Worm (Caenorhabditis elegans) whole organism, young adult: ENCODE measurements around the gene M117.4.

Experiments used
- B0261.1 ChIP-seq: sonication (generic microtip); optimal IDR thresholded peaks from 2 replicates; lab custom pipeline; 2016; ENCODE audit warnings: mild to moderate bottlenecking, missing genetic modification characterization, moderate library complexity, missing compliant biosample characterization
- C06A6.2 ChIP-seq: fragments of 200-800 bp; sonication (Bioruptor generic); conservative IDR thresholded peaks from 2 replicates; pipeline ENCODE4 v1.3.6; 2022; ENCODE audit warnings: missing genetic modification characterization, missing compliant biosample characterization
- C17E4.6 ChIP-seq: fragments of 200-800 bp; sonication (Bioruptor generic); IDR thresholded peaks from 2 replicates; pipeline ENCODE4 v1.3.6; 2022; ENCODE audit warnings: missing genetic modification reagents, missing genetic modification characterization, missing compliant biosample characterization
- F22D6.2 ChIP-seq: sonication (generic microtip); optimal IDR thresholded peaks from 2 replicates; lab custom pipeline; 2016; ENCODE audit warnings: mild to moderate bottlenecking, missing genetic modification characterization, missing compliant biosample characterization
- F23B12.7 ChIP-seq: sonication (generic microtip); optimal IDR thresholded peaks from 2 replicates; lab custom pipeline; 2017; ENCODE audit warnings: missing genetic modification characterization, mild to moderate bottlenecking, missing compliant biosample characterization, antibody characterized with exemption, moderate library complexity; ENCODE audit not compliant: insufficient read depth
- F52B5.7 ChIP-seq: sonication (generic microtip); optimal IDR thresholded peaks from 2 replicates; lab custom pipeline; 2016; ENCODE audit warnings: mild to moderate bottlenecking, missing genetic modification characterization, missing compliant biosample characterization
- F57C9.4 ChIP-seq: sonication (generic microtip); optimal IDR thresholded peaks from 2 replicates; lab custom pipeline; 2017; ENCODE audit warnings: mild to moderate bottlenecking, missing genetic modification characterization, missing compliant biosample characterization
- K11D2.4 ChIP-seq: fragments of 200-800 bp; sonication (Bioruptor generic); IDR thresholded peaks from 2 replicates; pipeline ENCODE4 v1.3.6; 2022; ENCODE audit warnings: missing genetic modification reagents, missing genetic modification characterization, missing compliant biosample characterization
- T07F8.4 ChIP-seq: sonication (generic microtip); optimal IDR thresholded peaks from 2 replicates; lab custom pipeline; 2016; ENCODE audit warnings: mild to moderate bottlenecking, missing genetic modification characterization, moderate library complexity, missing compliant biosample characterization
- Y67H2A.10 ChIP-seq: fragments of 200-800 bp; sonication (Bioruptor generic); conservative IDR thresholded peaks from 2 replicates; pipeline ENCODE4 v1.3.6; 2022; ENCODE audit warnings: missing genetic modification reagents, missing genetic modification characterization, missing compliant biosample characterization
- Y79H2A.3 ChIP-seq: fragments of 200-800 bp; sonication (Bioruptor generic); conservative IDR thresholded peaks from 2 replicates; pipeline ENCODE4 v1.3.6; 2022; ENCODE audit warnings: missing genetic modification reagents, missing genetic modification characterization, missing compliant biosample characterization
- aptf-2 ChIP-seq: fragments of 200-800 bp; sonication (Bioruptor generic); conservative IDR thresholded peaks from 2 replicates; pipeline ENCODE4 v1.3.6; 2022; ENCODE audit warnings: missing genetic modification reagents, missing genetic modification characterization, missing compliant biosample characterization
- atf-7 ChIP-seq: sonication (generic microtip); optimal IDR thresholded peaks from 2 replicates; lab custom pipeline; 2017; ENCODE audit warnings: mild to moderate bottlenecking, missing genetic modification characterization, missing compliant biosample characterization
- attf-3 ChIP-seq: fragments of 200-800 bp; sonication (Bioruptor generic); conservative IDR thresholded peaks from 2 replicates; pipeline ENCODE4 v1.3.6; 2022; ENCODE audit warnings: missing genetic modification reagents, missing genetic modification characterization, missing compliant biosample characterization
- bed-1 ChIP-seq: fragments of 200-800 bp; sonication (Bioruptor generic); IDR thresholded peaks from 2 replicates; pipeline ENCODE4 v1.3.6; 2022; ENCODE audit warnings: missing genetic modification reagents, missing genetic modification characterization, missing compliant biosample characterization
- ceh-27 ChIP-seq: fragments of 200-800 bp; sonication (Bioruptor generic); optimal IDR thresholded peaks from 2 replicates; lab custom pipeline; 2018; ENCODE audit warnings: mild to moderate bottlenecking, missing genetic modification characterization, moderate library complexity, missing compliant biosample characterization
- ceh-40 ChIP-seq: fragments of 200-800 bp; sonication (Bioruptor generic); IDR thresholded peaks from 2 replicates; pipeline ENCODE4 v1.3.6; 2022; ENCODE audit warnings: missing genetic modification characterization, missing compliant biosample characterization
- chd-7 ChIP-seq: sonication (generic microtip); optimal IDR thresholded peaks from 2 replicates; lab custom pipeline; 2016; ENCODE audit warnings: mild to moderate bottlenecking, missing genetic modification characterization, moderate library complexity, missing compliant biosample characterization
- die-1 ChIP-seq: sonication (generic microtip); optimal IDR thresholded peaks from 2 replicates; lab custom pipeline; 2016; ENCODE audit warnings: missing genotype, mild to moderate bottlenecking, missing genetic modification characterization, missing compliant biosample characterization
- dox-1 ChIP-seq: fragments of 200-800 bp; sonication (Bioruptor generic); IDR thresholded peaks from 2 replicates; pipeline ENCODE4 v1.3.6; 2022; ENCODE audit warnings: missing genetic modification reagents, missing genetic modification characterization, missing compliant biosample characterization
- dpff-1 ChIP-seq: sonication (generic microtip); optimal IDR thresholded peaks from 2 replicates; lab custom pipeline; 2017; ENCODE audit warnings: mild to moderate bottlenecking, missing genetic modification characterization, missing compliant biosample characterization
- egrh-3 ChIP-seq: fragments of 200-800 bp; sonication (Bioruptor generic); IDR thresholded peaks from 2 replicates; pipeline ENCODE4 v1.3.6; 2022; ENCODE audit warnings: missing genetic modification reagents, missing genetic modification characterization, missing compliant biosample characterization
- gei-17 ChIP-seq: fragments of 200-800 bp; sonication (Bioruptor generic); optimal IDR thresholded peaks from 2 replicates; lab custom pipeline; 2018; ENCODE audit warnings: mild to moderate bottlenecking, missing genetic modification characterization, missing compliant biosample characterization
- hmg-1.2 ChIP-seq: fragments of 200-800 bp; sonication (Bioruptor generic); IDR thresholded peaks from 2 replicates; pipeline ENCODE4 v1.3.6; 2022; ENCODE audit warnings: missing genetic modification reagents, missing genetic modification characterization, missing compliant biosample characterization
- lir-1 ChIP-seq: fragments of 200-800 bp; sonication (Bioruptor generic); conservative IDR thresholded peaks from 2 replicates; pipeline ENCODE4 v1.3.6; 2022; ENCODE audit warnings: missing genetic modification reagents, missing genetic modification characterization, missing compliant biosample characterization
- lsy-27 ChIP-seq: sonication (generic microtip); optimal IDR thresholded peaks from 2 replicates; lab custom pipeline; 2017; ENCODE audit warnings: missing genetic modification characterization, mild to moderate bottlenecking, missing compliant biosample characterization, antibody characterized with exemption, missing genotype, borderline replicate concordance; ENCODE audit not compliant: insufficient read depth
- madf-3 ChIP-seq: fragments of 200-800 bp; sonication (Bioruptor generic); IDR thresholded peaks from 2 replicates; pipeline ENCODE4 v1.3.6; 2022; ENCODE audit warnings: missing genetic modification reagents, missing genetic modification characterization, missing compliant biosample characterization
- mes-4 ChIP-seq: sonication (generic microtip); optimal IDR thresholded peaks from 2 replicates; lab custom pipeline; 2016; ENCODE audit warnings: missing genotype, missing genetic modification characterization, missing compliant biosample characterization
- mxl-1 ChIP-seq: sonication (generic microtip); optimal IDR thresholded peaks from 2 replicates; lab custom pipeline; 2016; ENCODE audit warnings: missing genetic modification characterization, missing compliant biosample characterization
- nhr-120 ChIP-seq: fragments of 200-800 bp; sonication (Bioruptor generic); IDR thresholded peaks from 2 replicates; pipeline ENCODE4 v1.3.6; 2022; ENCODE audit warnings: missing genetic modification characterization, missing compliant biosample characterization
- nhr-80 ChIP-seq: sonication (generic microtip); optimal IDR thresholded peaks from 2 replicates; lab custom pipeline; 2016; ENCODE audit warnings: missing genetic modification characterization, missing compliant biosample characterization
- nhr-90 ChIP-seq: sonication (generic microtip); optimal IDR thresholded peaks from 2 replicates; lab custom pipeline; 2016; ENCODE audit warnings: missing genotype, mild to moderate bottlenecking, missing genetic modification characterization, missing compliant biosample characterization
- pbrm-1 ChIP-seq: fragments of 200-800 bp; sonication (Bioruptor generic); IDR thresholded peaks from 2 replicates; pipeline ENCODE4 v1.3.6; 2022; ENCODE audit warnings: missing genetic modification reagents, missing genetic modification characterization, missing compliant biosample characterization
- pha-4 ChIP-seq: fragments of 150-350 bp; sonication (generic microtip); optimal IDR thresholded peaks from 2 replicates; lab custom pipeline; 2014; ENCODE audit warnings: missing biosample characterization, missing genetic modification reagents, missing genetic modification characterization
- rec-8 ChIP-seq, 2 experiments: sonication (generic microtip); optimal IDR thresholded peaks; 2 replicates each; lab custom pipeline; 2016; ENCODE audit warnings: mild to moderate bottlenecking in 2 of 2, missing genetic modification characterization in 2 of 2, missing genetic modification reagents in 2 of 2, missing genotype in 2 of 2, missing biosample characterization in 1 of 2, missing compliant biosample characterization in 1 of 2, moderate library complexity in 1 of 2
- sea-2 ChIP-seq: fragments of 200-800 bp; sonication (Bioruptor generic); IDR thresholded peaks from 2 replicates; pipeline ENCODE4 v1.3.6; 2022; ENCODE audit warnings: missing genetic modification characterization, missing compliant biosample characterization
- snpc-1.1 ChIP-seq: sonication (generic microtip); optimal IDR thresholded peaks from 2 replicates; lab custom pipeline; 2017; ENCODE audit warnings: missing genetic modification characterization, mild to moderate bottlenecking, missing compliant biosample characterization, antibody characterized with exemption, moderate library complexity, missing genotype, missing genetic modification reagents; ENCODE audit not compliant: insufficient read depth
- somi-1 ChIP-seq: fragments of 200-800 bp; sonication (Bioruptor generic); optimal IDR thresholded peaks from 2 replicates; lab custom pipeline; 2018; ENCODE audit warnings: mild to moderate bottlenecking, missing genetic modification characterization, missing compliant biosample characterization
- sptf-2 ChIP-seq: fragments of 200-800 bp; sonication (Bioruptor generic); optimal IDR thresholded peaks from 2 replicates; lab custom pipeline; 2018; ENCODE audit warnings: mild to moderate bottlenecking, missing genetic modification characterization, missing compliant biosample characterization
- zfh-2 ChIP-seq: fragments of 200-800 bp; sonication (Bioruptor generic); conservative IDR thresholded peaks from 2 replicates; pipeline ENCODE4 v1.3.6; 2022; ENCODE audit warnings: missing genetic modification reagents, missing genetic modification characterization, missing compliant biosample characterization
- ztf-18 ChIP-seq: sonication (generic microtip); optimal IDR thresholded peaks from 2 replicates; lab custom pipeline; 2016; ENCODE audit warnings: missing genotype, mild to moderate bottlenecking, missing genetic modification characterization, missing compliant biosample characterization
- ztf-22 ChIP-seq: fragments of 200-800 bp; sonication (Bioruptor generic); optimal IDR thresholded peaks from 2 replicates; lab custom pipeline; 2018; ENCODE audit warnings: mild to moderate bottlenecking, missing genetic modification characterization, moderate library complexity, missing compliant biosample characterization
- ztf-28 ChIP-seq: fragments of 200-800 bp; sonication (Bioruptor generic); IDR thresholded peaks from 2 replicates; pipeline ENCODE4 v1.3.6; 2022; ENCODE audit warnings: missing genetic modification reagents, missing genetic modification characterization, missing compliant biosample characterization
- ztf-6 ChIP-seq: fragments of 200-800 bp; sonication (Bioruptor generic); IDR thresholded peaks from 2 replicates; pipeline ENCODE4 v1.3.6; 2022; ENCODE audit warnings: missing genetic modification reagents, missing genetic modification characterization, missing compliant biosample characterization

The M117.4 gene

ce11 chrIV:11855900-11856660 is 22.7 kb upstream of the M117.4 start, which contains the start of gene ech-2 (continued):
- TF ChIP-seq Y79H2A.3 (GFP tag; lab: Robert Waterston, UW) (no peak), ztf-28 (GFP tag; lab: Robert Waterston, UW) (no peak), C17E4.6 (GFP tag; lab: Robert Waterston, UW) (no peak), pbrm-1 (no peak), gei-17 (GFP tag; lab: Kevin White, UChicago) (no peak), egrh-3 (GFP tag; lab: Robert Waterston, UW) (no peak), Y67H2A.10 (GFP tag; lab: Robert Waterston, UW) (no peak), mxl-1 (tag; lab: Kevin White, UChicago) (no peak), snpc-1.1 (tag; lab: Kevin White, UChicago) (no peak), atf-7 (no peak), sea-2 (GFP tag; lab: Robert Waterston, UW) (no peak), bed-1 (GFP tag; lab: Robert Waterston, UW) (no peak)

ce11 chrIV:11855424-11855823 is 22.1 kb upstream of the M117.4 start:
- no peak for TF ChIP-seq snpc-1.1 (tag; lab: Kevin White, UChicago)
- no peak for TF ChIP-seq T07F8.4 (tag; lab: Kevin White, UChicago)
- TF ChIP-seq sptf-2 (GFP tag; lab: Kevin White, UChicago) = no peak
- no peak for TF ChIP-seq nhr-90 (tag; lab: Kevin White, UChicago)
- no peak for TF ChIP-seq hmg-1.2
- no peak for TF ChIP-seq ztf-6 (GFP tag; lab: Robert Waterston, UW)
- no peak for TF ChIP-seq ztf-18 (tag; lab: Kevin White, UChicago)

DNA sequence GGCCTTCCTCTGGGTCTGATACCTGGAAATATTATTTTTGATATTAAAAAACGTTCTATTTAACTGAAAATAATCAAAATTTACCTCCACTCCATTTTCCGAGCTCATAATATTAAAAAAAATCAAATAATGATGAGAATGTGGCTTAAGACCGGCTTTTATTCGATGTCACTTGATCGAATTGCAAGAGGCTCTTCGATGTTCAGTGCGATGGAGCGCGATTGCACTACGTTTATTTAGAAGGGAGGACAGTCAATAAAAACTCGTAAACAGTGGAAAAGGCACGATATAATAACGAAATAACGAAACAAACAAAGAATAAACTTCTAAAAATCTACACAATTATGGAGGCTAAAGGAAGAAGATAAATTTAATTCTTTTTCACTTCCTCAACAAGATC is 21.4 kb upstream of the M117.4 start, which contains the start of gene tag-30:
Gene tag-30, minus strand, starts transcription at position 383 of the 400 bp plus-strand sequence.
- TF ChIP-seq dox-1 (GFP tag; lab: Robert Waterston, UW) (no peak), F23B12.7 (tag; lab: Kevin White, UChicago) (peak; percentile 49), ztf-22 (GFP tag; lab: Kevin White, UChicago) (no peak), C06A6.2 (GFP tag; lab: Robert Waterston, UW) (no peak), K11D2.4 (GFP tag; lab: Robert Waterston, UW) (no peak), die-1 (tag; lab: Kevin White, UChicago) (no peak), F22D6.2 (tag; lab: Kevin White, UChicago) (no peak), aptf-2 (GFP tag; lab: Robert Waterston, UW) (no peak), F57C9.4 (tag; lab: Kevin White, UChicago) (no peak), nhr-80 (tag; lab: Kevin White, UChicago) (peak; percentile 37), attf-3 (GFP tag; lab: Robert Waterston, UW) (no peak), F52B5.7 (tag; lab: Kevin White, UChicago) (no peak), chd-7 (tag; lab: Kevin White, UChicago) (no peak), dpff-1 (tag; lab: Kevin White, UChicago) (no peak), B0261.1 (tag; lab: Kevin White, UChicago) (no peak), ceh-27 (GFP tag; lab: Kevin White, UChicago) (peak; percentile 45), pbrm-1 (0 out of 2 replicates have a peak, but pooled peaks have one; percentile 6), rec-8 (tag; optimal IDR thresholded peaks at IDR 0.05; lab: Kevin White, UChicago) (no peak), lir-1 (GFP tag; lab: Robert Waterston, UW) (no peak), pha-4 (tag; lab: Kevin White, UChicago) (no peak), lsy-27 (no peak), zfh-2 (no peak), ceh-40 (GFP tag; lab: Robert Waterston, UW) (no peak), nhr-120 (GFP tag; lab: Robert Waterston, UW) (no peak), somi-1 (no peak), mxl-1 (tag; lab: Kevin White, UChicago) (no peak), mes-4 (tag; lab: Kevin White, UChicago) (no peak), madf-3 (GFP tag; lab: Robert Waterston, UW) (no peak)
